Worm (Caenorhabditis elegans) whole organism, L1 larva: ENCODE data around the gene C49C8.1.

Experiments used
- C04F5.9 ChIP-seq: sonication (generic microtip); optimal IDR thresholded peaks from 2 replicates; lab custom pipeline; 2016; ENCODE audit warnings: missing genetic modification characterization, missing compliant biosample characterization
- C34B4.2 ChIP-seq: sonication (generic microtip); optimal IDR thresholded peaks from 2 replicates; lab custom pipeline; 2017; ENCODE audit warnings: mild to moderate bottlenecking, missing genetic modification characterization, missing compliant biosample characterization
- F16B12.6 ChIP-seq: fragments of 150-350 bp; optimal IDR thresholded peaks from 2 replicates; lab custom pipeline; 2014; ENCODE audit warnings: missing biosample characterization, missing genetic modification characterization
- Y116A8C.19 ChIP-seq: sonication (generic microtip); optimal IDR thresholded peaks from 2 replicates; lab custom pipeline; 2016; ENCODE audit warnings: missing compliant biosample characterization, missing genetic modification characterization, borderline replicate concordance
- ceh-8 ChIP-seq: fragments of 200-800 bp; sonication (Bioruptor generic); optimal IDR thresholded peaks from 2 replicates; lab custom pipeline; 2018; ENCODE audit warnings: mild to moderate bottlenecking, missing genetic modification characterization, moderate library complexity, missing compliant biosample characterization
- ceh-88 ChIP-seq: fragments of 200-800 bp; sonication (Bioruptor generic); IDR thresholded peaks from 2 replicates; pipeline ENCODE4 v1.3.6; 2022; ENCODE audit warnings: missing genetic modification characterization, missing compliant biosample characterization
- ceh-90 ChIP-seq: sonication (generic microtip); optimal IDR thresholded peaks from 2 replicates; lab custom pipeline; 2016; ENCODE audit warnings: missing genetic modification characterization, missing compliant biosample characterization
- efl-1 ChIP-seq, 4 experiments: fragments of 150-350 bp; optimal IDR thresholded peaks in 3 of 4; peaks in 1 of 4; 1 replicate in 1 of 4; 2 replicates in 3 of 4; lab custom pipeline; 2014; ENCODE audit warnings: missing biosample characterization in 2 of 4, missing genetic modification characterization in 2 of 4, missing genetic modification reagents in 2 of 4
- efl-3 ChIP-seq: fragments of 200-800 bp; sonication (Bioruptor generic); optimal IDR thresholded peaks from 2 replicates; lab custom pipeline; 2018; ENCODE audit warnings: mild to moderate bottlenecking, missing genetic modification characterization, missing compliant biosample characterization
- egl-13 ChIP-seq: sonication (generic microtip); optimal IDR thresholded peaks from 2 replicates; lab custom pipeline; 2016; ENCODE audit warnings: missing genotype, missing genetic modification reagents, missing genetic modification characterization, missing compliant biosample characterization
- egl-27 ChIP-seq, 2 experiments: fragments of 150-350 bp in 1 of 2; sonication (generic microtip); optimal IDR thresholded peaks; 3 replicates each; lab custom pipeline; 2017 to 2018; ENCODE audit warnings: missing biosample characterization in 2 of 2, missing genetic modification characterization in 2 of 2, missing genetic modification reagents in 2 of 2
- elt-2 ChIP-seq: sonication (generic microtip); optimal IDR thresholded peaks from 2 replicates; lab custom pipeline; 2016; ENCODE audit warnings: missing genetic modification characterization, mild to moderate bottlenecking, inconsistent platforms, missing compliant biosample characterization, missing genetic modification reagents
- fos-1 ChIP-seq: fragments of 150-350 bp; optimal IDR thresholded peaks from 2 replicates; lab custom pipeline; 2014; ENCODE audit warnings: missing biosample characterization, missing genetic modification characterization
- hlh-17 ChIP-seq: fragments of 200-800 bp; sonication (Bioruptor generic); optimal IDR thresholded peaks from 2 replicates; lab custom pipeline; 2018; ENCODE audit warnings: missing genetic modification characterization, mild to moderate bottlenecking, missing compliant biosample characterization, moderate library complexity, borderline replicate concordance
- hlh-4 ChIP-seq: sonication (generic microtip); optimal IDR thresholded peaks from 2 replicates; lab custom pipeline; 2016; ENCODE audit warnings: mild to moderate bottlenecking, missing genetic modification characterization, missing compliant biosample characterization
- hpl-2 ChIP-seq: fragments of 150-350 bp; optimal IDR thresholded peaks from 2 replicates; lab custom pipeline; 2014; ENCODE audit warnings: missing biosample characterization, missing genetic modification reagents, missing genetic modification characterization
- irx-1 ChIP-seq: sonication (generic microtip); optimal IDR thresholded peaks from 2 replicates; lab custom pipeline; 2016; ENCODE audit warnings: missing genetic modification characterization, missing compliant biosample characterization
- lin-35 ChIP-seq, 2 experiments: fragments of 150-350 bp; optimal IDR thresholded peaks; 2 replicates each; lab custom pipeline; 2014; ENCODE audit warnings: missing biosample characterization in 2 of 2, missing genetic modification characterization in 2 of 2, missing genetic modification reagents in 2 of 2
- lin-39 ChIP-seq: fragments of 150-350 bp; optimal IDR thresholded peaks from 2 replicates; lab custom pipeline; 2014; ENCODE audit warnings: missing biosample characterization, missing genetic modification reagents, missing genetic modification characterization
- mab-9 ChIP-seq: fragments of 200-800 bp; sonication (Bioruptor generic); IDR thresholded peaks from 2 replicates; pipeline ENCODE4 v1.3.6; 2022; ENCODE audit warnings: missing genetic modification reagents, missing genetic modification characterization, missing compliant biosample characterization
- mef-2 ChIP-seq: fragments of 150-350 bp; optimal IDR thresholded peaks from 2 replicates; lab custom pipeline; 2014; ENCODE audit warnings: missing biosample characterization, missing genetic modification characterization
- mep-1 ChIP-seq: fragments of 150-350 bp; optimal IDR thresholded peaks from 2 replicates; lab custom pipeline; 2014; ENCODE audit warnings: missing biosample characterization, missing genetic modification characterization
- nhr-12 ChIP-seq: sonication (generic microtip); optimal IDR thresholded peaks from 2 replicates; lab custom pipeline; 2017; ENCODE audit warnings: missing biosample characterization, missing genetic modification characterization
- nhr-19 ChIP-seq: fragments of 200-800 bp; sonication (Bioruptor generic); conservative IDR thresholded peaks from 2 replicates; pipeline ENCODE4 v1.3.6; 2022; ENCODE audit warnings: missing genetic modification characterization, missing compliant biosample characterization
- nhr-237 ChIP-seq: fragments of 150-350 bp; optimal IDR thresholded peaks from 2 replicates; lab custom pipeline; 2014; ENCODE audit warnings: missing biosample characterization, missing genetic modification characterization
- nhr-76 ChIP-seq: sonication (generic microtip); optimal IDR thresholded peaks from 2 replicates; lab custom pipeline; 2017; ENCODE audit warnings: missing biosample characterization, missing genetic modification characterization
- nhr-84 ChIP-seq: sonication (generic microtip); optimal IDR thresholded peaks from 2 replicates; lab custom pipeline; 2017; ENCODE audit warnings: missing biosample characterization, missing genetic modification characterization
- nhr-90 ChIP-seq: sonication (generic microtip); optimal IDR thresholded peaks from 2 replicates; lab custom pipeline; 2016; ENCODE audit warnings: mild to moderate bottlenecking, missing genetic modification characterization, missing compliant biosample characterization; ENCODE audit not compliant: poor library complexity
- pag-3 ChIP-seq: sonication (generic microtip); optimal IDR thresholded peaks from 2 replicates; lab custom pipeline; 2017; ENCODE audit warnings: missing genetic modification characterization, mild to moderate bottlenecking, missing compliant biosample characterization, antibody characterized with exemption, borderline replicate concordance; ENCODE audit not compliant: insufficient read depth
- pax-3 ChIP-seq: fragments of 200-800 bp; sonication (Bioruptor generic); optimal IDR thresholded peaks from 2 replicates; lab custom pipeline; 2018; ENCODE audit warnings: mild to moderate bottlenecking, missing genetic modification characterization, moderate library complexity, missing compliant biosample characterization
- pqm-1 ChIP-seq: sonication (generic microtip); optimal IDR thresholded peaks from 3 replicates; lab custom pipeline; 2017; ENCODE audit warnings: missing biosample characterization, missing genetic modification characterization
- skn-1 ChIP-seq: fragments of 150-350 bp; optimal IDR thresholded peaks from 2 replicates; lab custom pipeline; 2014; ENCODE audit warnings: missing biosample characterization, missing genetic modification characterization
- snpc-4 ChIP-seq: fragments of 150-350 bp; optimal IDR thresholded peaks from 2 replicates; lab custom pipeline; 2014; ENCODE audit warnings: missing biosample characterization, missing genetic modification characterization
- sox-4 ChIP-seq: sonication (generic microtip); optimal IDR thresholded peaks from 2 replicates; lab custom pipeline; 2016; ENCODE audit warnings: missing genetic modification characterization, missing compliant biosample characterization
- tbx-2 ChIP-seq: sonication (generic microtip); optimal IDR thresholded peaks from 2 replicates; lab custom pipeline; 2016; ENCODE audit warnings: missing genetic modification characterization, missing compliant biosample characterization
- unc-130 ChIP-seq: fragments of 150-350 bp; optimal IDR thresholded peaks from 2 replicates; lab custom pipeline; 2017; ENCODE audit warnings: missing biosample characterization, missing genetic modification characterization, inconsistent platforms
- unc-62 ChIP-seq: fragments of 150-350 bp; optimal IDR thresholded peaks from 2 replicates; lab custom pipeline; 2014; ENCODE audit warnings: missing biosample characterization, missing genetic modification reagents, missing genetic modification characterization
- unc-86 ChIP-seq: sonication (generic microtip); optimal IDR thresholded peaks from 2 replicates; lab custom pipeline; 2016; ENCODE audit warnings: missing genetic modification characterization, missing compliant biosample characterization
- vab-15 ChIP-seq: sonication (generic microtip); optimal IDR thresholded peaks from 2 replicates; lab custom pipeline; 2017; ENCODE audit warnings: missing genotype, mild to moderate bottlenecking, missing genetic modification characterization, missing compliant biosample characterization
- zag-1 ChIP-seq: fragments of 150-350 bp; optimal IDR thresholded peaks from 2 replicates; lab custom pipeline; 2014; ENCODE audit warnings: missing biosample characterization, missing genetic modification characterization
- ztf-11 ChIP-seq, 2 experiments: sonication (generic microtip); optimal IDR thresholded peaks; 2 replicates each; lab custom pipeline; 2016 to 2017; ENCODE audit warnings: missing genetic modification characterization in 2 of 2, missing biosample characterization in 1 of 2, missing compliant biosample characterization in 1 of 2

Gene C49C8.1

ce11 chrIV:8677303-8677702 lies 22.9 kb downstream of the C49C8.1 start, which contains the start of gene F08B4.8:
F08B4.8 (plus strand) TSS chrIV:8677603.
- TF ChIP-seq elt-2 (tag; lab: Kevin White, UChicago) (no peak), unc-86 (tag; lab: Kevin White, UChicago) (no peak), nhr-84 (tag; lab: Kevin White, UChicago) (no peak), C34B4.2 (tag; lab: Kevin White, UChicago) (no peak), lin-35 (GFP tag; optimal IDR thresholded peaks at IDR 0.05; lab: Kevin White, UChicago) (no peak), egl-27 (tag; optimal IDR thresholded peaks at IDR 0.05; lab: Kevin White, UChicago) (no peak), pag-3 (no peak), nhr-76 (no peak), skn-1 (tag; lab: Kevin White, UChicago) (no peak), ztf-11 (tag; optimal IDR thresholded peaks at IDR 0.05; lab: Kevin White, UChicago) (no peak), ceh-90 (no peak), irx-1 (tag; lab: Kevin White, UChicago) (no peak), efl-3 (GFP tag; lab: Kevin White, UChicago) (no peak), C04F5.9 (no peak)

- TF ChIP-seq fos-1 (tag; lab: Kevin White, UChicago) (no peak), snpc-4 (tag; lab: Kevin White, UChicago) (no peak), irx-1 (tag; lab: Kevin White, UChicago) (no peak), mab-9 (GFP tag; lab: Robert Waterston, UW) (no peak), mep-1 (tag; lab: Kevin White, UChicago) (no peak), hlh-17 (GFP tag; lab: Kevin White, UChicago) (no peak), ceh-8 (GFP tag; lab: Kevin White, UChicago) (no peak), skn-1 (tag; lab: Kevin White, UChicago) (no peak), pqm-1 (no peak), Y116A8C.19 (tag; lab: Kevin White, UChicago) (no peak), F16B12.6 (no peak), egl-13 (tag; lab: Kevin White, UChicago) (no peak), zag-1 (tag; lab: Kevin White, UChicago) (no peak), elt-2 (tag; lab: Kevin White, UChicago) (no peak), unc-130 (tag; lab: Kevin White, UChicago) (no peak), nhr-90 (no peak), hpl-2 (GFP tag; lab: Kevin White, UChicago) (no peak), lin-39 (tag; lab: Kevin White, UChicago) (no peak), ceh-90 (no peak)
These were observed 24.8 kb downstream of the C49C8.1 start, which contains the start of gene nlp-60 for ce11 chrIV:8679225-8679624. nlp-60 (minus strand) TSS chrIV:8679325.

- TF ChIP-seq nhr-237 (no peak), unc-86 (tag; lab: Kevin White, UChicago) (no peak), sox-4 (tag; lab: Kevin White, UChicago) (no peak), elt-2 (tag; lab: Kevin White, UChicago) (no peak), hlh-4 (tag; lab: Kevin White, UChicago) (no peak), nhr-12 (tag; lab: Kevin White, UChicago) (no peak), fos-1 (tag; lab: Kevin White, UChicago) (no peak), pax-3 (no peak), tbx-2 (tag; lab: Kevin White, UChicago) (no peak), ceh-88 (GFP tag; lab: Robert Waterston, UW) (no peak), nhr-76 (no peak), nhr-19 (no peak)
- TF ChIP-seq, all 84 proteins: peak for 0
These were observed 32.1 kb downstream of the C49C8.1 start, which contains the start of gene pole-2 for ce11 chrIV:8686510-8686909. pole-2 (minus strand) TSS chrIV:8686610.

ce11 chrIV:8686966-8687365 lies 32.6 kb downstream of the C49C8.1 start:
- TF ChIP-seq unc-62 (GFP tag; lab: Kevin White, UChicago): no peak
- no peak for TF ChIP-seq efl-1 (optimal IDR thresholded peaks at IDR 0.05; lab: Kevin White, UChicago)
- TF ChIP-seq efl-1 (GFP tag; optimal IDR thresholded peaks at IDR 0.05 in 1 of 2; lab: Kevin White, UChicago): peak in 1 of 2 experiments; percentile 67
- TF ChIP-seq vab-15 (tag; lab: Kevin White, UChicago): no peak
- TF ChIP-seq mef-2 (tag; lab: Kevin White, UChicago): no peak
- no peak for TF ChIP-seq irx-1 (tag; lab: Kevin White, UChicago)
